Fruit fly (Drosophila melanogaster): ENCODE data around the gene 5-HT2A.

5-HT2A gene

DNA sequence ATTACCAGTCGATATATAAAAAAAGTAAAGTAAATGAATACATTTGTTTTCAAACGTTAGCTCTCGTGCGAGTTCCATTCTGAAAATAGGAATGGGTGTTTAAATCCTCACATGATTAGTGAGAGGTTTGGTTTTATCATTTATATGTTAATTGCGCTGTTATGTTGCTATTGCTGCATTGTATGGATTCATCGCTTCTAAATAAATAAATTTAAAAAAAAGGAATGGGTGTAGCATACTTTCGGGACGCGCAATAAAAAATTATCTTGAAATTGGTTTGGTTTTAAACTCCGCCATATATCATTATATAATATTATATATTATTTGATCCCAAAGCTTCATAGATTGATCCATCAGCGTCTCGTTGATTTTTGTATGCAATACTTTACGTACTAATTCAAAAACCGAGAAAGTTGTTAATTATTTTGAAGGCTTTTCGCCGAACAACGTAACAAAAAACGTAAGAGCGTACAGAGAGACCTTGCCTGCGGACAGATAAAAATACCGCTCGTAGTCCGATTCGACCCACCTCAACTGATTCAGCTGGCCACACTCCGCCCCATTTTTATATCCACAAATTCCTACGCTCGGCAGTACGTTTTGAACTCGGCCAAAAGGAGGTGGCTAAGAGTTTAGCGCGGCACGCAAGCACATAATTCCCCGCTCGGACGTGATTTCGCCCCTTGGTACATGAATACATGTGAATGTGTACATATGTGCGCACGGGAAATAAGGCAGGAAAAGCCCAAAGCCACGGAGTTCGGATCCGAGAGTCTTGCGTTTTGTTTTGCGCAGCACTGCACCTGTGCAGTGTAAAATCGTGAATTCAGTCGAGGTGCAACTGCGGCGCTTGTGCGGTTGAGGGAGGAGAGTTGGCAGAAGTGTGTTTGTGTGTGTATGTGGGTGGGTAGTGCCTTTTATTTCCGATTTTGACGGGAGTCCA, 46.6 kb downstream of the 5-HT2A start, which contains the start of gene smash (continued):
- TF ChIP-seq sim (GFP tag; IDR thresholded peaks at IDR 0.05), result 0 out of 2 replicates have a peak, but pooled peaks have one; percentile 40
- TF ChIP-seq Med (GFP tag), result peak; percentile 91
- peak; percentile 76 for TF ChIP-seq Ets97D (GFP tag; optimal IDR thresholded peaks at IDR 0.05)
- peak; percentile 80 for TF ChIP-seq CG2199 (GFP tag; IDR thresholded peaks at IDR 0.05)
- TF ChIP-seq CkIIα-i1 (GFP tag; IDR thresholded peaks at IDR 0.05), result no peak
- peak; percentile 92 for TF ChIP-seq CG8290 (GFP tag; optimal IDR thresholded peaks at IDR 0.05)
- peak; percentile 54 to 94 for TF ChIP-seq CG8290 (tag; optimal IDR thresholded peaks at IDR 0.05)
- peak; percentile 3 for TF ChIP-seq CG7745 (tag; optimal IDR thresholded peaks at IDR 0.05)
- peak; percentile 45 for TF ChIP-seq CG6854 (GFP tag; optimal IDR thresholded peaks at IDR 0.05)
- peak; percentile 52 for TF ChIP-seq CG15479 (GFP tag; optimal IDR thresholded peaks at IDR 0.05)
- peak; percentile 55 for TF ChIP-seq pita (GFP tag; optimal IDR thresholded peaks at IDR 0.05)
- TF ChIP-seq CG1024 (GFP tag; IDR thresholded peaks at IDR 0.05), result peak; percentile 10; the same call in 1 of the 2 replicates
- peak; percentile 20; the same call in 1 of the 2 replicates for TF ChIP-seq unc-4 (GFP tag; IDR thresholded peaks at IDR 0.05; ENCODE audit: partially characterized antibody)
- TF ChIP-seq maf-S (GFP tag; optimal IDR thresholded peaks at IDR 0.05), result peak; percentile 21
- peak; percentile 4 for TF ChIP-seq CG12391 (tag; optimal IDR thresholded peaks at IDR 0.05)
- TF ChIP-seq Atf6 (GFP tag; IDR thresholded peaks at IDR 0.05), result no peak
- no peak for TF ChIP-seq B-H1 (GFP tag; IDR thresholded peaks at IDR 0.05)
- peak; percentile 41; the same call in 2 of the 3 replicates for TF ChIP-seq CG14050 (GFP tag; IDR thresholded peaks at IDR 0.05)
- peak; percentile 20 for TF ChIP-seq unpg (GFP tag; optimal IDR thresholded peaks at IDR 0.05)
- TF ChIP-seq CG11456 (GFP tag; IDR thresholded peaks at IDR 0.05), result peak; percentile 77; the same call in 2 of the 3 replicates
- TF ChIP-seq Opbp (GFP tag; IDR thresholded peaks at IDR 0.05; ENCODE audit: partially characterized antibody), result peak; percentile 74
- peak; percentile 64 for TF ChIP-seq CG6765 (GFP tag; optimal IDR thresholded peaks at IDR 0.05)
- TF ChIP-seq pb (GFP tag; optimal IDR thresholded peaks at IDR 0.05), result peak; percentile 43
- peak; percentile 39 for TF ChIP-seq CG14710 (tag; optimal IDR thresholded peaks at IDR 0.05)
- peak; percentile 12 for TF ChIP-seq zfh2 (GFP tag; optimal IDR thresholded peaks at IDR 0.05)
- TF ChIP-seq dan (GFP tag; IDR thresholded peaks at IDR 0.05), result no peak
- TF ChIP-seq CG3838 (GFP tag; optimal IDR thresholded peaks at IDR 0.05), result no peak
- no peak for TF ChIP-seq Fer3 (tag; optimal IDR thresholded peaks at IDR 0.05)
- TF ChIP-seq HLH54F (GFP tag; optimal IDR thresholded peaks at IDR 0.05), result no peak
- TF ChIP-seq CG4617 (GFP tag; optimal IDR thresholded peaks at IDR 0.05; ENCODE audit: borderline replicate concordance), result no peak
- no peak for TF ChIP-seq CG7372 (GFP tag; IDR thresholded peaks at IDR 0.05)
- peak; percentile 89 for TF ChIP-seq ash1 (GFP tag; optimal IDR thresholded peaks at IDR 0.05)
- peak; percentile 48; the same call in 1 of the 2 replicates for TF ChIP-seq Drgx (GFP tag; IDR thresholded peaks at IDR 0.05)
- TF ChIP-seq CG13894 (tag; optimal IDR thresholded peaks at IDR 0.05), result peak; percentile 69
- TF ChIP-seq NfI (GFP tag; optimal IDR thresholded peaks at IDR 0.05), result peak; percentile 10
- peak; percentile 6 for TF ChIP-seq Bdp1 (GFP tag; optimal IDR thresholded peaks at IDR 0.05)
- TF ChIP-seq yki (optimal IDR thresholded peaks at IDR 0.05), result no peak
- TF ChIP-seq chm (GFP tag; IDR thresholded peaks at IDR 0.05), result peak; percentile 87
- peak; percentile 10 for TF ChIP-seq CG15011 (GFP tag; optimal IDR thresholded peaks at IDR 0.05)
- peak; percentile 78 for TF ChIP-seq Hmr (GFP tag; optimal IDR thresholded peaks at IDR 0.05)
- no peak for TF ChIP-seq CG10209 (GFP tag; optimal IDR thresholded peaks at IDR 0.05)
- no peak for TF ChIP-seq CG11560 (tag; IDR thresholded peaks at IDR 0.05)
- TF ChIP-seq insv (GFP tag; optimal IDR thresholded peaks at IDR 0.05), result no peak
- peak; percentile 45; the same call in 1 of the 3 replicates for TF ChIP-seq CG7963 (GFP tag; IDR thresholded peaks at IDR 0.05; ENCODE audit: partially characterized antibody)
- peak; percentile 77 for TF ChIP-seq CG12659 (GFP tag; optimal IDR thresholded peaks at IDR 0.05)
- peak in 1 of 2 experiments; percentile 39 for TF ChIP-seq bsh (GFP tag; optimal IDR thresholded peaks at IDR 0.05)
- no peak for TF ChIP-seq crp (GFP tag; optimal IDR thresholded peaks at IDR 0.05)
- peak; percentile 49 for TF ChIP-seq Camta (GFP tag; optimal IDR thresholded peaks at IDR 0.05)
